Worm (Caenorhabditis elegans) whole organism, L1 larva: ENCODE results near the gene srh-44.

Experiments
- alr-1 ChIP-seq: fragments of 200-800 bp; sonication (Bioruptor generic); optimal IDR thresholded peaks from 2 replicates; lab custom pipeline; 2018; ENCODE audit warnings: borderline replicate concordance, mild to moderate bottlenecking, missing genetic modification characterization, missing compliant biosample characterization
- ces-1 ChIP-seq: fragments of 150-350 bp; optimal IDR thresholded peaks from 2 replicates; lab custom pipeline; 2014; ENCODE audit warnings: missing biosample characterization, missing genetic modification reagents, missing genetic modification characterization
- elt-3 ChIP-seq, 6 experiments: fragments of 150-350 bp in 1 of 6; sonication (generic microtip); optimal IDR thresholded peaks; 2 replicates each; lab custom pipeline; 2017 to 2018; ENCODE audit warnings: missing biosample characterization in 6 of 6, missing genetic modification characterization in 6 of 6, inconsistent platforms in 1 of 6
- mdl-1 ChIP-seq, 2 experiments: fragments of 150-350 bp; optimal IDR thresholded peaks; 2 replicates each; lab custom pipeline; 2014 to 2017; ENCODE audit warnings: missing biosample characterization in 2 of 2, missing genetic modification characterization in 2 of 2, inconsistent platforms in 1 of 2
- mep-1 ChIP-seq: fragments of 150-350 bp; optimal IDR thresholded peaks from 2 replicates; lab custom pipeline; 2014; ENCODE audit warnings: missing biosample characterization, missing genetic modification characterization
- nhr-12 ChIP-seq: sonication (generic microtip); optimal IDR thresholded peaks from 2 replicates; lab custom pipeline; 2017; ENCODE audit warnings: missing biosample characterization, missing genetic modification characterization
- nhr-237 ChIP-seq: fragments of 150-350 bp; optimal IDR thresholded peaks from 2 replicates; lab custom pipeline; 2014; ENCODE audit warnings: missing biosample characterization, missing genetic modification characterization
- nhr-28 ChIP-seq: fragments of 150-350 bp; optimal IDR thresholded peaks from 2 replicates; lab custom pipeline; 2014; ENCODE audit warnings: missing biosample characterization, missing genetic modification characterization
- nhr-71 ChIP-seq: sonication (generic microtip); optimal IDR thresholded peaks from 2 replicates; lab custom pipeline; 2016; ENCODE audit warnings: mild to moderate bottlenecking, missing genetic modification characterization, moderate library complexity, missing compliant biosample characterization
- pqm-1 ChIP-seq: sonication (generic microtip); optimal IDR thresholded peaks from 3 replicates; lab custom pipeline; 2017; ENCODE audit warnings: missing biosample characterization, missing genetic modification characterization
- unc-130 ChIP-seq: fragments of 150-350 bp; optimal IDR thresholded peaks from 2 replicates; lab custom pipeline; 2017; ENCODE audit warnings: missing biosample characterization, missing genetic modification characterization, inconsistent platforms
- unc-98 ChIP-seq: fragments of 200-800 bp; sonication (Bioruptor generic); IDR thresholded peaks from 2 replicates; pipeline ENCODE4 v1.3.6; 2022; ENCODE audit warnings: missing genetic modification characterization, missing compliant biosample characterization
- ztf-11 ChIP-seq, 2 experiments: sonication (generic microtip); optimal IDR thresholded peaks; 2 replicates each; lab custom pipeline; 2016 to 2017; ENCODE audit warnings: missing genetic modification characterization in 2 of 2, missing biosample characterization in 1 of 2, missing compliant biosample characterization in 1 of 2

ce11 chrII:11473525-11474181 is 41.2 kb upstream of the srh-44 start, which contains the start of the genes metl-1 and W02B12.11:
- TF ChIP-seq ztf-11 (tag; optimal IDR thresholded peaks at IDR 0.05; lab: Kevin White, UChicago) (peak in 1 of 2 experiments; percentile 55), nhr-71 (tag; lab: Kevin White, UChicago) (peak; percentile 92), nhr-237 (tag; lab: Kevin White, UChicago) (no peak), nhr-28 (tag; lab: Kevin White, UChicago) (no peak), unc-98 (GFP tag; lab: Robert Waterston, UW) (no peak), mdl-1 (tag; optimal IDR thresholded peaks at IDR 0.05; lab: Kevin White, UChicago) (peak in 1 of 2 experiments; percentile 62), ces-1 (GFP tag; lab: Kevin White, UChicago) (no peak), nhr-12 (no peak), mep-1 (tag; lab: Kevin White, UChicago) (peak; percentile 96), unc-130 (peak; percentile 80), alr-1 (tag; lab: Kevin White, UChicago) (no peak), elt-3 (tag; optimal IDR thresholded peaks at IDR 0.05; lab: Kevin White, UChicago) (peak in 3 of 6 experiments; percentile 19 to 84 (median 72)), pqm-1 (tag; lab: Kevin White, UChicago) (no peak)
